Worm (Caenorhabditis elegans): ENCODE data around the gene fbxb-64.

DNA sequence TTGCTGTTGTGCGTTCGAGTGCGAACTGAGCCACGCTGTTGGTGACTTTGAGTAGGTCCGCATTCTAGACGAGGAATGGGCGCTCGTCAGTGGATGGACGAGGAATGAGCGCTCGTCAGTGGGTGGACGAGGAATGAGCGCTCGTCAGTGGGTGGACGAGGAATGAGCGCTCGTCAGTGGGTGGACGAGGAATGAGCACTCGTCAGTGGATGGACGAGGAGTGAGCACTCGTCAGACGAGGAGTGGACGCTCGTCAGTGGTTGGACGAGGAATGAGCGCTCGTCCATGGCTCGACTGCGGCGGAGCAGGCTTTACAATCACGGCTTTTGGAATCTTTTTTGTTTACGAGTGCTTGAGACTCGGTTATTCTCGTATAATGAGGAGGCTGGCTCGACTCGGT, 34.6 kb upstream of the fbxb-64 start:
- TF ChIP-seq rnt-1 (tag; optimal IDR thresholded peaks at IDR 0.05) (no peak), tbx-2 (tag; optimal IDR thresholded peaks at IDR 0.05) (no peak), lin-11 (tag; optimal IDR thresholded peaks at IDR 0.05) (no peak), pag-3 (tag; optimal IDR thresholded peaks at IDR 0.05; ENCODE audit: borderline replicate concordance) (no peak), Y22D7AL.16 (tag; optimal IDR thresholded peaks at IDR 0.05) (no peak), fax-1 (tag; optimal IDR thresholded peaks at IDR 0.05) (no peak)

Measured in whole organism, late embryonic.